Worm (Caenorhabditis elegans) whole organism, late embryonic: Measurements from ENCODE around the gene R07E3.1.

Experiments
- ceh-31 ChIP-seq: sonication (generic microtip); optimal IDR thresholded peaks from 2 replicates; lab custom pipeline; 2016; ENCODE audit warnings: missing genetic modification characterization, missing compliant biosample characterization
- ceh-9 ChIP-seq: sonication (generic microtip); optimal IDR thresholded peaks from 2 replicates; lab custom pipeline; 2016; ENCODE audit warnings: mild to moderate bottlenecking, missing genetic modification characterization, inconsistent platforms, missing compliant biosample characterization

DNA sequence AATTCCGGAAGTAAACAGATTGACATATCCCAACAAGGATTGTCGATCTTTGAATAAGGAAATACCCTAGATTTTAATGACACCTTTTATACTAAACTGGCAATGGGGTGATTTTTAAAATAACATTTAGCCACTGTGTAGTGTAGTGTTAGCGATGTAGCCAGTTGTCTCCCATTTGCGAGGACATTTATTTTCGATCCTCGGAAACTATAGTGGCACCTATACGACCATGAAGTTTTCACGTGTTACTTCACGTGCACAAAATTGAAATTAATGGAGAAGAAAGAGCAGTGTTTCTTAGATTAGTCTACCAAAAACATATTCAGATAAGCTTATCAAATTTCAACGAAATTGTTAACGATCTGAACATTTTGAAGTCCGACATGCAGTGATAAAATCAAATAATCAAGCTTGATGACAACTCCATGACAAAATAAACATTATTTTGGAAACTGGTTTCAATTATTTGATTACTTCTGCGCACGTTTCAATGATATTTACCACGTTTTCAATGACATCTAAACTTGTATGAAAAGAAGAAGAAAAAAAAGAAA lies 7.6 kb downstream of the R07E3.1 start, which contains the start of gene R07E3.4:
- TF ChIP-seq ceh-9 (tag; lab: Kevin White, UChicago) (no peak), ceh-31 (tag; lab: Kevin White, UChicago) (no peak)
